Fruit fly (Drosophila melanogaster) whole organism, embryonic: Measurements from ENCODE around the gene CG31922.

Experiments
- ATbp ChIP-seq: fragments of 200-800 bp; sonication (Bioruptor generic); optimal IDR thresholded peaks from 2 replicates; lab custom pipeline; 2017; ENCODE audit warnings: missing biosample characterization, mild to moderate bottlenecking, missing genetic modification characterization, missing genetic modification reagents
- Atf3 ChIP-seq: fragments of 200-800 bp; sonication (Bioruptor generic); optimal IDR thresholded peaks from 3 replicates; lab custom pipeline; 2016; ENCODE audit warnings: missing biosample characterization, missing genetic modification characterization
- BtbVII ChIP-seq: fragments of 200-800 bp; sonication (Bioruptor generic); optimal IDR thresholded peaks from 3 replicates; lab custom pipeline; 2017; ENCODE audit warnings: missing biosample characterization, mild to moderate bottlenecking, missing genetic modification characterization
- CG10147 ChIP-seq: fragments of 200-800 bp; sonication (Bioruptor generic); optimal IDR thresholded peaks from 2 replicates; lab custom pipeline; 2019; ENCODE audit warnings: missing biosample characterization, mild to moderate bottlenecking, missing genetic modification characterization, moderate library complexity
- CG11247 ChIP-seq: fragments of 200-800 bp; sonication (Bioruptor generic); IDR thresholded peaks from 2 replicates; pipeline ENCODE4 v1.3.6; 2022; ENCODE audit warnings: missing biosample characterization, missing genetic modification characterization
- CG11696 ChIP-seq: fragments of 200-800 bp; sonication (Bioruptor generic); IDR thresholded peaks from 2 replicates; pipeline ENCODE4 v1.3.6; 2022; ENCODE audit warnings: missing biosample characterization, missing genetic modification characterization
- CG12391 ChIP-seq: fragments of 200-800 bp; sonication (Bioruptor generic); optimal IDR thresholded peaks from 3 replicates; lab custom pipeline; 2018; ENCODE audit warnings: missing biosample characterization, mild to moderate bottlenecking, missing genetic modification characterization, moderate library complexity
- CG12744 ChIP-seq: fragments of 200-800 bp; sonication (Bioruptor generic); optimal IDR thresholded peaks from 2 replicates; lab custom pipeline; 2016; ENCODE audit warnings: missing biosample characterization, missing genetic modification characterization
- CG13296 ChIP-seq: fragments of 200-800 bp; sonication (Bioruptor generic); optimal IDR thresholded peaks from 3 replicates; lab custom pipeline; 2018; ENCODE audit warnings: missing biosample characterization, mild to moderate bottlenecking, missing genetic modification characterization
- CG13624 ChIP-seq: fragments of 200-800 bp; sonication (Bioruptor generic); optimal IDR thresholded peaks from 2 replicates; lab custom pipeline; 2016; ENCODE audit warnings: missing biosample characterization, missing genetic modification characterization
- CG17568 ChIP-seq: fragments of 200-800 bp; sonication (Bioruptor generic); optimal IDR thresholded peaks from 2 replicates; lab custom pipeline; 2018; ENCODE audit warnings: missing biosample characterization, mild to moderate bottlenecking, missing genetic modification characterization, moderate library complexity
- CG1792 ChIP-seq: fragments of 200-800 bp; sonication (Bioruptor generic); optimal IDR thresholded peaks from 2 replicates; lab custom pipeline; 2016; ENCODE audit warnings: missing biosample characterization, missing genetic modification characterization
- CG18011 ChIP-seq: fragments of 200-800 bp; sonication (Bioruptor generic); optimal IDR thresholded peaks from 2 replicates; lab custom pipeline; 2017; ENCODE audit warnings: missing biosample characterization, missing genetic modification characterization, mild to moderate bottlenecking, moderate library complexity, missing genotype
- CG3163 ChIP-seq: fragments of 200-800 bp; sonication (Bioruptor generic); optimal IDR thresholded peaks from 3 replicates; lab custom pipeline; 2016; ENCODE audit warnings: missing biosample characterization, missing genetic modification characterization
- CG32772 ChIP-seq: fragments of 200-800 bp; sonication (Bioruptor generic); IDR thresholded peaks from 2 replicates; pipeline ENCODE4 v1.3.6; 2022; ENCODE audit warnings: missing biosample characterization, missing genetic modification characterization
- CG34224 ChIP-seq: fragments of 200-800 bp; sonication (Bioruptor generic); IDR thresholded peaks from 3 replicates; pipeline ENCODE4 v1.3.6; 2022; ENCODE audit warnings: missing biosample characterization, missing genetic modification characterization; ENCODE audit not compliant: partially characterized antibody
- CG34376 ChIP-seq: fragments of 200-800 bp; sonication (Bioruptor generic); optimal IDR thresholded peaks from 2 replicates; lab custom pipeline; 2018; ENCODE audit warnings: missing biosample characterization, mild to moderate bottlenecking, missing genetic modification characterization
- CG3995 ChIP-seq: fragments of 200-800 bp; sonication (Bioruptor generic); optimal IDR thresholded peaks from 3 replicates; lab custom pipeline; 2016; ENCODE audit warnings: missing biosample characterization, missing genetic modification characterization
- CG6175 ChIP-seq: fragments of 200-800 bp; sonication (Bioruptor generic); IDR thresholded peaks from 3 replicates; pipeline ENCODE4 v1.3.6; 2022; ENCODE audit warnings: missing biosample characterization, missing genetic modification characterization
- CG6272 ChIP-seq: fragments of 200-800 bp; sonication (Bioruptor generic); IDR thresholded peaks from 2 replicates; pipeline ENCODE4 v1.3.6; 2022; ENCODE audit warnings: missing biosample characterization, missing genetic modification characterization
- CG7556 ChIP-seq: fragments of 200-800 bp; sonication (Bioruptor generic); optimal IDR thresholded peaks from 2 replicates; lab custom pipeline; 2017; ENCODE audit warnings: missing biosample characterization, mild to moderate bottlenecking, missing genetic modification characterization
- CG7963 ChIP-seq: fragments of 200-800 bp; sonication (Bioruptor generic); IDR thresholded peaks from 3 replicates; pipeline ENCODE4 v1.3.6; 2022; ENCODE audit warnings: missing biosample characterization, missing genetic modification characterization; ENCODE audit not compliant: partially characterized antibody
- CG8388 ChIP-seq: fragments of 200-800 bp; sonication (Bioruptor generic); optimal IDR thresholded peaks from 2 replicates; lab custom pipeline; 2019; ENCODE audit warnings: missing biosample characterization, mild to moderate bottlenecking, missing genetic modification characterization, moderate library complexity
- CTCF ChIP-seq: fragments of 200-800 bp; sonication (Bioruptor generic); optimal IDR thresholded peaks from 2 replicates; lab custom pipeline; 2017; ENCODE audit warnings: missing biosample characterization, mild to moderate bottlenecking, missing genetic modification characterization, moderate library complexity
- D19B ChIP-seq: fragments of 200-800 bp; sonication (Bioruptor generic); optimal IDR thresholded peaks from 2 replicates; lab custom pipeline; 2017; ENCODE audit warnings: missing biosample characterization, mild to moderate bottlenecking, missing genetic modification characterization
- Dfd ChIP-seq, 2 experiments: fragments of >200 bp; optimal IDR thresholded peaks; 2 replicates each; lab custom pipeline; 2017; ENCODE audit warnings: missing biosample characterization in 2 of 2, missing genetic modification characterization in 2 of 2
- Eip74EF ChIP-seq, 2 experiments: fragments of 200-800 bp in 1 of 2; fragments of >200 bp in 1 of 2; sonication (Bioruptor generic) in 1 of 2; optimal IDR thresholded peaks; 2 replicates each; lab custom pipeline; 2017 to 2019; ENCODE audit warnings: missing biosample characterization in 2 of 2, missing genetic modification characterization in 2 of 2, mild to moderate bottlenecking in 1 of 2, moderate library complexity in 1 of 2
- Fer3 ChIP-seq: fragments of 200-800 bp; sonication (Bioruptor generic); optimal IDR thresholded peaks from 2 replicates; lab custom pipeline; 2018; ENCODE audit warnings: missing biosample characterization, mild to moderate bottlenecking, missing genetic modification characterization, moderate library complexity
- H15 ChIP-seq: fragments of 200-800 bp; sonication (Bioruptor generic); IDR thresholded peaks from 3 replicates; pipeline ENCODE4 v1.3.6; 2022; ENCODE audit warnings: missing biosample characterization, missing genetic modification characterization
- Hsf ChIP-seq: fragments of 200-800 bp; sonication (Bioruptor generic); optimal IDR thresholded peaks from 3 replicates; lab custom pipeline; 2016; ENCODE audit warnings: missing biosample characterization, missing genetic modification characterization
- MBD-R2 ChIP-seq: fragments of 200-800 bp; sonication (Bioruptor generic); IDR thresholded peaks from 2 replicates; pipeline ENCODE4 v1.3.6; 2022; ENCODE audit warnings: missing biosample characterization, missing genetic modification characterization
- Nf-YC ChIP-seq: fragments of 200-800 bp; optimal IDR thresholded peaks from 3 replicates; lab custom pipeline; 2019; ENCODE audit warnings: missing biosample characterization, mild to moderate bottlenecking, missing genetic modification characterization, moderate library complexity
- Optix ChIP-seq: fragments of 200-800 bp; sonication (Bioruptor generic); IDR thresholded peaks from 3 replicates; pipeline ENCODE4 v1.3.6; 2022; ENCODE audit warnings: missing biosample characterization, missing genetic modification characterization
- Rx ChIP-seq: fragments of 200-800 bp; sonication (Bioruptor generic); IDR thresholded peaks from 2 replicates; pipeline ENCODE4 v1.3.6; 2022; ENCODE audit warnings: missing biosample characterization, missing genetic modification characterization
- Spps ChIP-seq: fragments of 200-800 bp; sonication (Bioruptor generic); optimal IDR thresholded peaks from 2 replicates; lab custom pipeline; 2018; ENCODE audit warnings: missing biosample characterization, mild to moderate bottlenecking, missing genetic modification characterization
- Tbp ChIP-seq: fragments of >200 bp; optimal IDR thresholded peaks from 2 replicates; lab custom pipeline; 2018; ENCODE audit warnings: missing biosample characterization, missing genetic modification characterization
- Xbp1 ChIP-seq: fragments of 200-800 bp; sonication (Bioruptor generic); optimal IDR thresholded peaks from 3 replicates; lab custom pipeline; 2016; ENCODE audit warnings: missing biosample characterization, mild to moderate bottlenecking, missing genetic modification characterization
- amos ChIP-seq: fragments of 200-800 bp; sonication (Bioruptor generic); IDR thresholded peaks from 2 replicates; pipeline ENCODE4 v1.3.6; 2022; ENCODE audit warnings: missing biosample characterization, missing genetic modification characterization; ENCODE audit not compliant: partially characterized antibody
- chn ChIP-seq: fragments of 200-800 bp; sonication (Bioruptor generic); optimal IDR thresholded peaks from 2 replicates; lab custom pipeline; 2016; ENCODE audit warnings: missing biosample characterization, missing genetic modification characterization
- ci ChIP-seq: fragments of 200-800 bp; sonication (Bioruptor generic); IDR thresholded peaks from 3 replicates; pipeline ENCODE4 v1.3.6; 2022; ENCODE audit warnings: missing biosample characterization, missing genetic modification characterization
- fd102C ChIP-seq: fragments of 200-800 bp; sonication (Bioruptor generic); optimal IDR thresholded peaks from 2 replicates; lab custom pipeline; 2018; ENCODE audit warnings: missing biosample characterization, mild to moderate bottlenecking, missing genetic modification characterization, moderate library complexity
- fru ChIP-seq: fragments of >200 bp; optimal IDR thresholded peaks from 2 replicates; lab custom pipeline; 2017
- hb ChIP-seq: fragments of 200-800 bp; sonication (Bioruptor generic); IDR thresholded peaks from 3 replicates; pipeline ENCODE4 v1.3.6; 2022; ENCODE audit warnings: missing biosample characterization, missing genetic modification characterization; ENCODE audit not compliant: partially characterized antibody
- maf-S ChIP-seq: fragments of 200-800 bp; sonication (Bioruptor generic); optimal IDR thresholded peaks from 2 replicates; lab custom pipeline; 2016; ENCODE audit warnings: missing biosample characterization, missing genetic modification characterization
- p53 ChIP-seq: fragments of 200-800 bp; sonication (Bioruptor generic); optimal IDR thresholded peaks from 2 replicates; lab custom pipeline; 2016; ENCODE audit warnings: missing biosample characterization, missing genetic modification characterization
- phol ChIP-seq: fragments of 200-800 bp; sonication (Bioruptor generic); optimal IDR thresholded peaks from 3 replicates; lab custom pipeline; 2018; ENCODE audit warnings: missing biosample characterization, mild to moderate bottlenecking, missing genetic modification characterization, moderate library complexity
- pros ChIP-seq: fragments of 200-800 bp; sonication (Bioruptor generic); optimal IDR thresholded peaks from 3 replicates; lab custom pipeline; 2019; ENCODE audit warnings: missing biosample characterization, mild to moderate bottlenecking, missing genetic modification characterization, moderate library complexity
- repo ChIP-seq: fragments of 200-800 bp; sonication (Bioruptor generic); optimal IDR thresholded peaks from 2 replicates; lab custom pipeline; 2016; ENCODE audit warnings: missing biosample characterization, missing genetic modification characterization
- seq ChIP-seq: fragments of 200-800 bp; sonication (Bioruptor generic); IDR thresholded peaks from 2 replicates; pipeline ENCODE4 v1.3.6; 2022; ENCODE audit warnings: missing biosample characterization, missing genetic modification characterization
- sob ChIP-seq: fragments of 200-800 bp; sonication (Bioruptor generic); IDR thresholded peaks from 2 replicates; pipeline ENCODE4 v1.3.6; 2022; ENCODE audit warnings: missing biosample characterization, missing genetic modification characterization
- toy ChIP-seq: fragments of 200-800 bp; sonication (Bioruptor generic); IDR thresholded peaks from 2 replicates; pipeline ENCODE4 v1.3.6; 2022; ENCODE audit warnings: missing biosample characterization, missing genetic modification characterization
- unpg ChIP-seq: fragments of 200-800 bp; sonication (Bioruptor generic); optimal IDR thresholded peaks from 3 replicates; lab custom pipeline; 2018; ENCODE audit warnings: missing biosample characterization, mild to moderate bottlenecking, missing genetic modification characterization, moderate library complexity
- wek ChIP-seq: fragments of 200-800 bp; sonication (Bioruptor generic); optimal IDR thresholded peaks from 3 replicates; lab custom pipeline; 2018; ENCODE audit warnings: missing biosample characterization, mild to moderate bottlenecking, missing genetic modification characterization, moderate library complexity

CG31922 gene

dm6 chr2L:1183799-1184198, 13.8 kb downstream of the CG31922 start, which contains the start of the genes CG5126 and Tgt (continued):
- TF ChIP-seq CG6272 (no peak), CG11696 (no peak), Atf3 (GFP tag; lab: Kevin White, UChicago) (no peak), CG34376 (GFP tag; lab: Kevin White, UChicago) (no peak), fru (no peak), MBD-R2 (GFP tag; lab: Robert Waterston, UW) (peak; percentile 89), chn (no peak), Spps (tag; lab: Kevin White, UChicago) (no peak), amos (GFP tag; lab: Robert Waterston, UW) (peak; percentile 67; the same call in 1 of the 2 replicates), CG7556 (GFP tag; lab: Kevin White, UChicago) (no peak), CTCF (GFP tag; lab: Kevin White, UChicago) (peak; percentile 86), Optix (GFP tag; lab: Robert Waterston, UW) (no peak), fd102C (GFP tag; lab: Kevin White, UChicago) (no peak), CG8388 (no peak), CG3163 (GFP tag; lab: Kevin White, UChicago) (no peak), Tbp (GFP tag; lab: Kevin White, UChicago) (no peak), CG7963 (GFP tag; lab: Robert Waterston, UW) (peak; percentile 47; the same call in 2 of the 3 replicates), CG1792 (no peak), CG6175 (GFP tag; lab: Robert Waterston, UW) (no peak), phol (tag; lab: Kevin White, UChicago) (no peak), Eip74EF (GFP tag; optimal IDR thresholded peaks at IDR 0.05; lab: Kevin White, UChicago) (no peak), CG12391 (no peak), CG34224 (GFP tag; lab: Robert Waterston, UW) (peak; percentile 56), CG13624 (GFP tag; lab: Kevin White, UChicago) (no peak), Hsf (GFP tag; lab: Kevin White, UChicago) (no peak), wek (no peak), Xbp1 (GFP tag; lab: Kevin White, UChicago) (no peak), sob (no peak), Rx (GFP tag; lab: Robert Waterston, UW) (no peak), ci (no peak), D19B (GFP tag; lab: Kevin White, UChicago) (no peak), CG11247 (GFP tag; lab: Robert Waterston, UW) (no peak), toy (GFP tag; lab: Robert Waterston, UW) (no peak), seq (GFP tag; lab: Robert Waterston, UW) (no peak), pros (GFP tag; lab: Kevin White, UChicago) (no peak), CG18011 (GFP tag; lab: Kevin White, UChicago) (no peak), unpg (GFP tag; lab: Kevin White, UChicago) (no peak), hb (GFP tag; lab: Robert Waterston, UW) (peak; percentile 69; the same call in 1 of the 3 replicates), BtbVII (GFP tag; lab: Kevin White, UChicago) (no peak), H15 (no peak), CG10147 (GFP tag; lab: Kevin White, UChicago) (no peak), Fer3 (tag; lab: Kevin White, UChicago) (no peak), CG12744 (no peak), CG3995 (GFP tag; lab: Kevin White, UChicago) (peak; percentile 89), Dfd (GFP tag; optimal IDR thresholded peaks at IDR 0.05; lab: Kevin White, UChicago) (no peak), CG17568 (GFP tag; lab: Kevin White, UChicago) (no peak), CG13296 (GFP tag; lab: Kevin White, UChicago) (no peak), ATbp (GFP tag; lab: Kevin White, UChicago) (no peak), p53 (no peak), maf-S (no peak), Nf-YC (no peak), CG32772 (no peak), repo (GFP tag; lab: Kevin White, UChicago) (no peak)
